Worm (Caenorhabditis elegans) whole organism, L3 larva: ENCODE data around the gene Y49F6B.6.
"Not testable (repeated sequence)": the region's sequence is repeated elsewhere in the genome, so short reads cannot be mapped to it uniquely, and the experiment has no call there.

Experiments
- R02D3.7 ChIP-seq: fragments of 150-350 bp; optimal IDR thresholded peaks from 2 replicates; lab custom pipeline; 2014; ENCODE audit warnings: missing biosample characterization, missing genetic modification characterization
- ZK546.5 ChIP-seq: sonication (generic microtip); optimal IDR thresholded peaks from 2 replicates; lab custom pipeline; 2017; ENCODE audit warnings: missing biosample characterization, missing genetic modification characterization
- aly-2 ChIP-seq: fragments of 150-350 bp; optimal IDR thresholded peaks from 2 replicates; lab custom pipeline; 2014; ENCODE audit warnings: missing biosample characterization, missing genetic modification characterization
- ama-1 ChIP-seq: fragments of 150-350 bp; optimal IDR thresholded peaks from 2 replicates; lab custom pipeline; 2018
- ceh-9 ChIP-seq: sonication (generic microtip); optimal IDR thresholded peaks from 2 replicates; lab custom pipeline; 2018; ENCODE audit warnings: missing biosample characterization, missing genetic modification characterization
- daf-12 ChIP-seq: fragments of 150-350 bp; optimal IDR thresholded peaks from 2 replicates; lab custom pipeline; 2014; ENCODE audit warnings: missing biosample characterization, missing genetic modification reagents, missing genetic modification characterization
- egl-27 ChIP-seq: sonication (generic microtip); optimal IDR thresholded peaks from 4 replicates; lab custom pipeline; 2017; ENCODE audit warnings: missing biosample characterization, missing genetic modification reagents, missing genetic modification characterization
- elt-1 ChIP-seq: fragments of 150-350 bp; optimal IDR thresholded peaks from 2 replicates; lab custom pipeline; 2014; ENCODE audit warnings: missing biosample characterization, missing genetic modification characterization
- elt-2 ChIP-seq: sonication (generic microtip); optimal IDR thresholded peaks from 2 replicates; lab custom pipeline; 2016; ENCODE audit warnings: missing genetic modification reagents, mild to moderate bottlenecking, missing genetic modification characterization, missing compliant biosample characterization
- elt-3 ChIP-seq, 3 experiments: fragments of 150-350 bp in 1 of 3; sonication (generic microtip) in 2 of 3; optimal IDR thresholded peaks; 2 replicates in 2 of 3; 4 replicates in 1 of 3; lab custom pipeline; 2014 to 2017; ENCODE audit warnings: missing biosample characterization in 3 of 3, missing genetic modification characterization in 3 of 3
- eor-1 ChIP-seq, 2 experiments: fragments of 150-350 bp; optimal IDR thresholded peaks; 2 replicates each; lab custom pipeline; 2014 to 2018; ENCODE audit warnings: missing biosample characterization in 2 of 2, missing genetic modification characterization in 2 of 2
- fkh-10 ChIP-seq: sonication (generic microtip); optimal IDR thresholded peaks from 2 replicates; lab custom pipeline; 2017; ENCODE audit warnings: missing biosample characterization, missing genetic modification reagents, missing genetic modification characterization
- fkh-2 ChIP-seq: fragments of 150-350 bp; optimal IDR thresholded peaks from 2 replicates; lab custom pipeline; 2014; ENCODE audit warnings: missing biosample characterization, missing genetic modification reagents, missing genetic modification characterization
- fos-1 ChIP-seq: fragments of 150-350 bp; optimal IDR thresholded peaks from 2 replicates; lab custom pipeline; 2014; ENCODE audit warnings: missing biosample characterization, missing genetic modification characterization
- lin-15B ChIP-seq: fragments of 150-350 bp; optimal IDR thresholded peaks from 2 replicates; lab custom pipeline; 2014; ENCODE audit warnings: missing biosample characterization, missing genetic modification characterization
- lsy-12 ChIP-seq: sonication (generic microtip); optimal IDR thresholded peaks from 2 replicates; lab custom pipeline; 2016; ENCODE audit warnings: mild to moderate bottlenecking, missing genetic modification characterization, missing compliant biosample characterization
- mdl-1 ChIP-seq: fragments of 150-350 bp; optimal IDR thresholded peaks from 2 replicates; lab custom pipeline; 2014; ENCODE audit warnings: missing biosample characterization, missing genetic modification characterization
- mml-1 ChIP-seq: fragments of 150-350 bp; sonication (generic microtip); optimal IDR thresholded peaks from 3 replicates; lab custom pipeline; 2014; ENCODE audit warnings: missing biosample characterization, missing genetic modification characterization
- nhr-11 ChIP-seq: fragments of 150-350 bp; optimal IDR thresholded peaks from 2 replicates; lab custom pipeline; 2014; ENCODE audit warnings: missing biosample characterization, missing genetic modification characterization
- nhr-12 ChIP-seq: fragments of 150-350 bp; optimal IDR thresholded peaks from 2 replicates; lab custom pipeline; 2014; ENCODE audit warnings: missing biosample characterization, missing genetic modification characterization
- nhr-23 ChIP-seq: fragments of 150-350 bp; optimal IDR thresholded peaks from 2 replicates; lab custom pipeline; 2014; ENCODE audit warnings: missing biosample characterization, missing genetic modification reagents, missing genetic modification characterization
- nhr-237 ChIP-seq: fragments of 150-350 bp; optimal IDR thresholded peaks from 2 replicates; lab custom pipeline; 2014; ENCODE audit warnings: missing biosample characterization, missing genetic modification characterization
- nhr-76 ChIP-seq: fragments of 150-350 bp; sonication (generic microtip); optimal IDR thresholded peaks from 5 replicates; lab custom pipeline; 2014; ENCODE audit warnings: missing biosample characterization, missing genetic modification characterization
- pha-4 ChIP-seq: fragments of 150-350 bp; optimal IDR thresholded peaks from 2 replicates; lab custom pipeline; 2014; ENCODE audit warnings: missing biosample characterization, missing genetic modification reagents, missing genetic modification characterization
- sea-2 ChIP-seq: fragments of 150-350 bp; sonication (generic microtip); optimal IDR thresholded peaks from 4 replicates; lab custom pipeline; 2014; ENCODE audit warnings: missing biosample characterization, missing genetic modification reagents, missing genetic modification characterization
- snpc-4 ChIP-seq: fragments of 150-350 bp; optimal IDR thresholded peaks from 2 replicates; lab custom pipeline; 2014; ENCODE audit warnings: missing biosample characterization, missing genetic modification characterization
- tbx-2 ChIP-seq: sonication (generic microtip); optimal IDR thresholded peaks from 2 replicates; lab custom pipeline; 2016; ENCODE audit warnings: mild to moderate bottlenecking, missing genetic modification characterization, missing compliant biosample characterization
- unc-39 ChIP-seq: sonication (generic microtip); optimal IDR thresholded peaks from 4 replicates; lab custom pipeline; 2017; ENCODE audit warnings: missing biosample characterization, missing genetic modification characterization
- unc-62 ChIP-seq: fragments of 150-350 bp; sonication (generic microtip); optimal IDR thresholded peaks from 4 replicates; lab custom pipeline; 2014; ENCODE audit warnings: missing biosample characterization, missing genetic modification reagents, missing genetic modification characterization
- zag-1 ChIP-seq: fragments of 150-350 bp; optimal IDR thresholded peaks from 2 replicates; lab custom pipeline; 2014; ENCODE audit warnings: missing biosample characterization, missing genetic modification characterization
- ztf-11 ChIP-seq: fragments of 150-350 bp; optimal IDR thresholded peaks from 2 replicates; lab custom pipeline; 2014; ENCODE audit warnings: missing biosample characterization, missing genetic modification characterization
- ztf-4 ChIP-seq: fragments of 150-350 bp; optimal IDR thresholded peaks from 2 replicates; lab custom pipeline; 2014; ENCODE audit warnings: missing biosample characterization, missing genetic modification characterization

Y49F6B.6 gene

ce11 chrII:3444280-3444679, 28.6 kb upstream of the Y49F6B.6 start, which contains the start of gene C16C8.4:
TSS of gene C16C8.4 (minus strand) at chrII:3444380.
- no peak for TF ChIP-seq ceh-9 (tag; lab: Kevin White, UChicago)
- no peak for TF ChIP-seq elt-2 (tag; lab: Kevin White, UChicago)
- no peak for TF ChIP-seq nhr-237
- no peak for TF ChIP-seq ama-1
- no peak for TF ChIP-seq snpc-4
- TF ChIP-seq fkh-10 (GFP tag; lab: Kevin White, UChicago), result no peak
- TF ChIP-seq R02D3.7, result no peak
- TF ChIP-seq unc-39 (tag; lab: Kevin White, UChicago), result no peak
- no peak for TF ChIP-seq fkh-2 (tag; lab: Kevin White, UChicago)

- no peak for TF ChIP-seq ztf-11 (tag; lab: Kevin White, UChicago)
- TF ChIP-seq mdl-1 (tag; lab: Kevin White, UChicago), result no peak
- TF ChIP-seq sea-2 (GFP tag; lab: Kevin White, UChicago), result no peak
- TF ChIP-seq daf-12, result no peak
- TF ChIP-seq elt-1 (tag; lab: Kevin White, UChicago), result no peak
- no peak for TF ChIP-seq nhr-23 (tag; lab: Kevin White, UChicago)
- no peak for TF ChIP-seq nhr-12 (tag; lab: Kevin White, UChicago)
- no peak for TF ChIP-seq mml-1 (tag; lab: Kevin White, UChicago)
- no peak for TF ChIP-seq nhr-11 (tag; lab: Kevin White, UChicago)
- TF ChIP-seq unc-39 (tag; lab: Kevin White, UChicago), result no peak
- TF ChIP-seq fkh-10 (GFP tag; lab: Kevin White, UChicago), result no peak
- no peak for TF ChIP-seq egl-27 (tag; lab: Kevin White, UChicago)
- no peak for TF ChIP-seq tbx-2 (tag; lab: Kevin White, UChicago)
Measured at ce11 chrII:3445285-3445806, 27.6 kb upstream of the Y49F6B.6 start, which contains the start of the genes C16C8.5 and C16C8.16. TSS of gene C16C8.5 (minus strand) at chrII:3445385. TSS of gene C16C8.16 (plus strand) at chrII:3445756.

ce11 chrII:3446647-3447046, 26.3 kb upstream of the Y49F6B.6 start, which contains the start of the genes C16C8.20 and gldi-6:
TSS of gene C16C8.20 (plus strand) at chrII:3446947.
TSS of gene gldi-6 (plus strand) at chrII:3446947.
- TF ChIP-seq elt-1 (tag; lab: Kevin White, UChicago), result no peak
- no peak for TF ChIP-seq ZK546.5 (tag; lab: Kevin White, UChicago)
- no peak for TF ChIP-seq unc-62 (GFP tag; lab: Kevin White, UChicago)
- no peak for TF ChIP-seq tbx-2 (tag; lab: Kevin White, UChicago)
- no peak for TF ChIP-seq ztf-4 (tag; lab: Kevin White, UChicago)
- no peak for TF ChIP-seq ceh-9 (tag; lab: Kevin White, UChicago)

- no peak for TF ChIP-seq elt-3 (tag; optimal IDR thresholded peaks at IDR 0.05; lab: Kevin White, UChicago)
- TF ChIP-seq nhr-12 (tag; lab: Kevin White, UChicago), result no peak
- TF ChIP-seq fkh-2 (tag; lab: Kevin White, UChicago), result no peak
- TF ChIP-seq ama-1, result no peak
- no peak for TF ChIP-seq nhr-76 (tag; lab: Kevin White, UChicago)
- TF ChIP-seq ztf-11 (tag; lab: Kevin White, UChicago), result no peak
- no peak for TF ChIP-seq fos-1 (tag; lab: Kevin White, UChicago)
Measured at ce11 chrII:3447906-3448305, 25.0 kb upstream of the Y49F6B.6 start, which contains the start of gene C16C8.21. TSS of gene C16C8.21 (plus strand) at chrII:3448206.

ce11 chrII:3448776-3449280, 24.1 kb upstream of the Y49F6B.6 start, which contains the start of gene C16C8.25:
TSS of gene C16C8.25 (plus strand) at chrII:3449230.
- TF ChIP-seq aly-2 (no peak), unc-39 (tag; lab: Kevin White, UChicago) (no peak), nhr-23 (tag; lab: Kevin White, UChicago) (no peak), pha-4 (tag; lab: Kevin White, UChicago) (no peak), eor-1 (tag; optimal IDR thresholded peaks at IDR 0.05; lab: Kevin White, UChicago) (no peak), ZK546.5 (tag; lab: Kevin White, UChicago) (no peak), zag-1 (tag; lab: Kevin White, UChicago) (no peak)

- TF ChIP-seq nhr-76, lin-15B, lsy-12 (tag; lab: Kevin White, UChicago): not testable (repeated sequence)
Measured at ce11 chrII:3449514-3449913, 23.4 kb upstream of the Y49F6B.6 start, which contains the start of gene C16C8.14. TSS of gene C16C8.14 (plus strand) at chrII:3449814.
